Worm (Caenorhabditis elegans) whole organism, early embryonic: ENCODE results near the gene F07G6.5.
"Not testable (repeated sequence)": the region's sequence is repeated elsewhere in the genome, so short reads cannot be mapped to it uniquely, and the experiment has no call there.

Source experiments
- B0310.2 ChIP-seq: sonication (generic microtip); optimal IDR thresholded peaks from 2 replicates; lab custom pipeline; 2016; ENCODE audit warnings: mild to moderate bottlenecking, missing genetic modification characterization, missing compliant biosample characterization
- F13C5.2 ChIP-seq: sonication (generic microtip); optimal IDR thresholded peaks from 2 replicates; lab custom pipeline; 2017; ENCODE audit warnings: mild to moderate bottlenecking, missing genetic modification characterization, inconsistent platforms, missing compliant biosample characterization
- aly-1 ChIP-seq: sonication (generic microtip); optimal IDR thresholded peaks from 2 replicates; lab custom pipeline; 2016; ENCODE audit warnings: missing genetic modification characterization, missing compliant biosample characterization
- ama-1 ChIP-seq: fragments of 150-350 bp; optimal IDR thresholded peaks from 2 replicates; lab custom pipeline; 2014
- ceh-13 ChIP-seq: fragments of 200-800 bp; sonication (Bioruptor generic); optimal IDR thresholded peaks from 2 replicates; lab custom pipeline; 2018; ENCODE audit warnings: mild to moderate bottlenecking, missing genetic modification characterization, missing compliant biosample characterization
- ceh-36 ChIP-seq: sonication (generic microtip); optimal IDR thresholded peaks from 2 replicates; lab custom pipeline; 2016; ENCODE audit warnings: missing genetic modification characterization, inconsistent platforms, missing compliant biosample characterization
- ets-7 ChIP-seq: sonication (generic microtip); optimal IDR thresholded peaks from 2 replicates; lab custom pipeline; 2016; ENCODE audit warnings: missing genotype, missing genetic modification characterization, missing compliant biosample characterization
- flt-1 ChIP-seq: fragments of 200-800 bp; sonication (Bioruptor generic); IDR thresholded peaks from 2 replicates; pipeline ENCODE4 v1.3.6; 2022; ENCODE audit warnings: missing genetic modification characterization, missing compliant biosample characterization
- hmbx-1 ChIP-seq: sonication (generic microtip); optimal IDR thresholded peaks from 2 replicates; lab custom pipeline; 2016; ENCODE audit warnings: mild to moderate bottlenecking, missing genetic modification characterization, missing compliant biosample characterization
- hmg-4 ChIP-seq: fragments of 200-800 bp; sonication (Bioruptor generic); optimal IDR thresholded peaks from 2 replicates; lab custom pipeline; 2018; ENCODE audit warnings: mild to moderate bottlenecking, missing genetic modification characterization, missing compliant biosample characterization
- hnd-1 ChIP-seq: sonication (generic microtip); optimal IDR thresholded peaks from 2 replicates; lab custom pipeline; 2016; ENCODE audit warnings: missing genetic modification characterization, missing compliant biosample characterization
- pes-1 ChIP-seq: fragments of 200-800 bp; sonication (Bioruptor generic); IDR thresholded peaks from 2 replicates; pipeline ENCODE4 v1.3.6; 2022; ENCODE audit warnings: missing genetic modification reagents, missing genetic modification characterization, missing compliant biosample characterization
- scrt-1 ChIP-seq: fragments of 200-800 bp; sonication (Bioruptor generic); IDR thresholded peaks from 2 replicates; pipeline ENCODE4 v1.3.6; 2022; ENCODE audit warnings: missing genetic modification characterization, missing compliant biosample characterization
- sea-1 ChIP-seq: fragments of 200-800 bp; sonication (Bioruptor generic); conservative IDR thresholded peaks from 2 replicates; pipeline ENCODE4 v1.3.6; 2022; ENCODE audit warnings: missing genetic modification characterization, missing compliant biosample characterization
- tbx-11 ChIP-seq: fragments of 200-800 bp; sonication (Bioruptor generic); IDR thresholded peaks from 2 replicates; pipeline ENCODE4 v1.3.6; 2022; ENCODE audit warnings: missing genetic modification characterization, missing compliant biosample characterization
- tbx-37 ChIP-seq: fragments of 200-800 bp; sonication (Bioruptor generic); conservative IDR thresholded peaks from 2 replicates; pipeline ENCODE4 v1.3.6; 2022; ENCODE audit warnings: missing genetic modification reagents, missing genetic modification characterization, missing compliant biosample characterization
- tra-4 ChIP-seq: sonication (generic microtip); optimal IDR thresholded peaks from 2 replicates; lab custom pipeline; 2017; ENCODE audit warnings: missing genetic modification characterization, missing compliant biosample characterization

Gene F07G6.5

DNA sequence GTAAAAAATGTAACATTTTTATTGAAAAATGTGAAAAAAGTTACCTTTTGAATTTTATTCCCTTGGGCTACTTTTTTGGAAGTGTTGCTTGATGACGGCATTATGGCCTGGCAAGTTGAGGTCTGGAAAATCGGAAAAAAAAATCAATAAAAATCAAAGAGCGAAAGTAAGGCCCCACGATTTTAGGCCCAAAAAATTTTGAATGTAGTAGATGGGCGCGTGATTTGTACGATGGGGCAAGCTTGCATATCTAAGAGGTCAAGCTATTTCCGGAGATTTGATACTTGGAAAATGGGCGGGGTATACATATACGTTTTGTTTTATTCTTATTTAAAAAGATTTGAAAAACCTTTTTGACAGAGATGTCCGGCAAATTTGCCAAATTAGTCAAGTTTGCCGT is at the start of gene F07G6.5:
Gene F07G6.5 (minus strand): TSS at position 101 of the 400 bp plus-strand sequence.
- TF ChIP-seq scrt-1 (GFP tag; lab: Robert Waterston, UW) (no peak), flt-1 (GFP tag; lab: Robert Waterston, UW) (no peak), ama-1 (lab: Kevin White, UChicago) (no peak), hnd-1 (no peak), F13C5.2 (no peak), ceh-13 (GFP tag; lab: Kevin White, UChicago) (no peak), pes-1 (GFP tag; lab: Robert Waterston, UW) (no peak), tbx-37 (GFP tag; lab: Robert Waterston, UW) (no peak), ceh-36 (tag; lab: Kevin White, UChicago) (no peak), ets-7 (no peak)

DNA sequence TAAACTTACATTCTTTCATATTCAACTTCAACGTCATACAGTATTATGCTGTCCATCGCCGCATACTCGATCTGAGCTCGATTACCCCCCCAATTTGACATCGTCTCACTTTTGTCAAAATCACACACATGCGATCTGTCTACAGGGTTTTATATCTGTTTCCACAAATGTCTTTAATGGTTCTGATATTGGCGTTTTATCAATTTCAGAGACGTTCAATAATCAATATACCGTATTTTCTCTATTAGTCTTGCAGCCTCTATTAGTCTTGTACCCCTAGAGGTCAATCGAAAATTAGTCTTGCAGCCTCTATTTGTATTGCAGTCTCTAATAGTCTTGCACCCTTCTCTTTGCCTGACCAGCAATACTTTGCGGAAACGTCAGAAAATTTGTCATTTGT is 42.0 kb upstream of the F07G6.5 start, which contains the start of gene Y75D11A.6:
Gene Y75D11A.6 (minus strand): TSS at position 101 of the 400 bp plus-strand sequence.
- not testable (repeated sequence) for TF ChIP-seq pes-1 (GFP tag; lab: Robert Waterston, UW); aly-1 (tag; lab: Kevin White, UChicago); tbx-11 (GFP tag; lab: Robert Waterston, UW)

DNA sequence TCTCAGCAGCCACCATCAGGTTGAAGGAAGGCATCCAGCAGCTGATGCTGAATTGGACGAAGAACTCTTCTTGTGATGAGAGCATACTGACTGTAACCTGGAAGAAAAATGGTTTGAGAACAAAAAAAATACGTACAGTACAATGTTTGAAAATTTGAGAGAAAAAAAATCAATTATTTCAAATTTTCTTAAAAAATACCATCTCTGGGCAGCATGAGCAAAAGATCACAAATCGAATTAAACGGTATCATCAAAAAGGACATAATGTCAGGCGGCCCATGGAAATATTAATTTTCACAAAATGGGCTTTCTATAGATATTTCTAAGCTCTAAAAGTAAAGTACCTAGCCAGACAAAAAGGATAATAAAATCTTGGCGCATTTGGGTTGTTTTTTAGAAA is 39.7 kb upstream of the F07G6.5 start, which contains the start of gene Y75D11A.3:
Gene Y75D11A.3 (minus strand): TSS at position 101 of the 400 bp plus-strand sequence.
- TF ChIP-seq aly-1 (tag; lab: Kevin White, UChicago); ceh-13 (GFP tag; lab: Kevin White, UChicago); tbx-11 (GFP tag; lab: Robert Waterston, UW): not testable (repeated sequence)

DNA sequence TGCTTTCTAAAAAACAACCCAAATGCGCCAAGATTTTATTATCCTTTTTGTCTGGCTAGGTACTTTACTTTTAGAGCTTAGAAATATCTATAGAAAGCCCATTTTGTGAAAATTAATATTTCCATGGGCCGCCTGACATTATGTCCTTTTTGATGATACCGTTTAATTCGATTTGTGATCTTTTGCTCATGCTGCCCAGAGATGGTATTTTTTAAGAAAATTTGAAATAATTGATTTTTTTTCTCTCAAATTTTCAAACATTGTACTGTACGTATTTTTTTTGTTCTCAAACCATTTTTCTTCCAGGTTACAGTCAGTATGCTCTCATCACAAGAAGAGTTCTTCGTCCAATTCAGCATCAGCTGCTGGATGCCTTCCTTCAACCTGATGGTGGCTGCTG is 36.1 kb upstream of the F07G6.5 start, which contains the start of gene Y75D11A.2:
Gene Y75D11A.2 (plus strand): TSS at position 301 of the 400 bp plus-strand sequence.
- TF ChIP-seq tbx-37 (GFP tag; lab: Robert Waterston, UW); ceh-36 (tag; lab: Kevin White, UChicago); hmbx-1 (tag; lab: Kevin White, UChicago): not testable (repeated sequence)

DNA sequence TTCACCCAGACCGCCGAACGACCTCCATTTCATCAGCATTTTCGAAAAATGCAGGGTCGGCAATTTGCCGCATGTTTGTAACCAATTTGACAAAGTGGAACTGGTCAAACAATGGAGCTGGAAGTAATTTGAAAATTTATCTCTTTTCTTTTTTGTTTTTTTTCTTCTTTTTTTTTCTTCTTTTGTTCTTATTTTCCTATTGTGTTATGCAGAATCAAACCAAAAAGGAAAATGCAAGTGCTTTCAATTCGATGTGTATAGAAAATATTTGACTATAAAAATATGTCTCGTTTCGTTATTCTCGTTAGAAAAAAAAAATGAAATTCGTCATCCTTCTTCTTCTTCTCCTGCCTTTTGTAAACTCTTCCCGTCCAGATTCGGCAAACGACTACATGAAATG is 31.2 kb upstream of the F07G6.5 start, which contains the start of gene F07G6.10:
Gene F07G6.10 (plus strand): TSS at position 301 of the 400 bp plus-strand sequence.
- no peak for TF ChIP-seq B0310.2 (tag; lab: Kevin White, UChicago)
- no peak for TF ChIP-seq aly-1 (tag; lab: Kevin White, UChicago)
- no peak for TF ChIP-seq ceh-36 (tag; lab: Kevin White, UChicago)
- no peak for TF ChIP-seq tbx-37 (GFP tag; lab: Robert Waterston, UW)
- TF ChIP-seq hmg-4 (GFP tag; lab: Kevin White, UChicago): no peak
- no peak for TF ChIP-seq sea-1
- TF ChIP-seq hmbx-1 (tag; lab: Kevin White, UChicago): no peak
- TF ChIP-seq flt-1 (GFP tag; lab: Robert Waterston, UW): no peak
- no peak for TF ChIP-seq scrt-1 (GFP tag; lab: Robert Waterston, UW)
- no peak for TF ChIP-seq tbx-11 (GFP tag; lab: Robert Waterston, UW)

DNA sequence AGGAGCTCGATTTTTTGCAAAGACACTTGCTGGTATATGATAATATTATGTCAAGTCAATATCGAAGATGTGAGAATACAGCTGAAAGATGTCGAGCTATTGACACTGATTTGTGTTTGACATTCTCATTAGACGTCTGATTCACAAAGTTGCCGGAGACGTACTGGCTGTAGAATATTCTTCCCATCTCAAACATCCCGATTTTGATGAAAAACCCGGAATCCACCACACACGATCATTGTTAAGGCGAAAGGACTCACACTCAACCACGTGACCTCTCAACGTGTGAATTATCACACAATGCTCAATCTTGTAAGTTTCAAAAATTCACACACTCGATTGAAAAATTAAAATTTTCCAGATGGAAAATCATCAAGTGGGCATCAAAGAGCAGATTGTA is 29.5 kb upstream of the F07G6.5 start, which contains the start of gene F07G6.12:
Gene F07G6.12 (plus strand): TSS at position 301 of the 400 bp plus-strand sequence.
- TF ChIP-seq scrt-1 (GFP tag; lab: Robert Waterston, UW) (no peak), pes-1 (GFP tag; lab: Robert Waterston, UW) (no peak), tbx-11 (GFP tag; lab: Robert Waterston, UW) (no peak), hnd-1 (no peak), hmg-4 (GFP tag; lab: Kevin White, UChicago) (no peak), hmbx-1 (tag; lab: Kevin White, UChicago) (no peak), ceh-13 (GFP tag; lab: Kevin White, UChicago) (no peak), tra-4 (tag; lab: Kevin White, UChicago) (no peak), sea-1 (no peak), flt-1 (GFP tag; lab: Robert Waterston, UW) (no peak), tbx-37 (GFP tag; lab: Robert Waterston, UW) (no peak), ceh-36 (tag; lab: Kevin White, UChicago) (no peak), ets-7 (no peak), F13C5.2 (no peak), ama-1 (lab: Kevin White, UChicago) (no peak), aly-1 (tag; lab: Kevin White, UChicago) (no peak), B0310.2 (tag; lab: Kevin White, UChicago) (no peak)

DNA sequence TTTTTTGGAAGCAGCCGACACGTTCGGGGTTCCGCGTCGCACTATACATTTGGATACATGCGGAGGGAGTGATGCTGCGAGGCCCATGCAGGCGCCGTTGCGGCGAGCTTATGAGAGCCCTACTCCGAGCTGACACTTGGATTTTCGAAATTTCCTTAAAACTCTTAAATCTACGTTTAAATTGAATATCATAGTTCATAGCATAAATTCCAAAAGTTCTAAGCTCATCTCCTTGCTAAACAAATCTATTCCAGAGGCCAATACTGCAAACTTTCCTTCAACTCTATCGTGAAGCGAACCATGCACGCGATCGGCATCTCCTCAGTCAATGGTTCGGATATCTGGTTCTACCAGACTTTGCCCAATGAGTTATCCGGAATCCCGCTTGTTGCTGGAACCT is 23.1 kb upstream of the F07G6.5 start, which contains the start of gene dgn-3:
Gene dgn-3 (plus strand): TSS at position 301 of the 400 bp plus-strand sequence.
- TF ChIP-seq hnd-1 (no peak), tra-4 (tag; lab: Kevin White, UChicago) (no peak), sea-1 (no peak), tbx-11 (GFP tag; lab: Robert Waterston, UW) (no peak), B0310.2 (tag; lab: Kevin White, UChicago) (no peak)

DNA sequence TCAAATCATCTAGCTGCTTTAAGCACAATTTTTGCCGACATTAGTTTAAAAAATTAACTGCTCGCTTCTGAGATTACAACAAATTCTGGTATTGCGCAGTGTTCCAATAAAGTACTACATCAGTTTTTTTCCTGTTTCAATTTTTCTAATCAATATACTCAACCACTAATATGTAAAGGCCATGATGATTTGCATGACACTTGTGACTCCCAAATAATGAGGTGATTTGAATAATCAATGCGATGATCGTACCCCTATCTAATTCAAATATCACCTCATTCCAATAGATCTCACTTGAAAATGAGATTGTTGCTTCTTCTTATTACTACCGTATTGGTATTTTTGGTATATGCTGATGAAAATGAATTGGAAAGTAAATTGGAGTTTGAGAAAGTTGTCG is 20.6 kb upstream of the F07G6.5 start, which contains the start of gene F07G6.2:
Gene F07G6.2 (plus strand): TSS at position 301 of the 400 bp plus-strand sequence.
- TF ChIP-seq hmg-4 (GFP tag; lab: Kevin White, UChicago): no peak
- TF ChIP-seq B0310.2 (tag; lab: Kevin White, UChicago): no peak
- TF ChIP-seq tbx-37 (GFP tag; lab: Robert Waterston, UW): no peak
- TF ChIP-seq F13C5.2: no peak
- TF ChIP-seq pes-1 (GFP tag; lab: Robert Waterston, UW): no peak
- no peak for TF ChIP-seq scrt-1 (GFP tag; lab: Robert Waterston, UW)
- TF ChIP-seq tbx-11 (GFP tag; lab: Robert Waterston, UW): no peak
- TF ChIP-seq ceh-36 (tag; lab: Kevin White, UChicago): no peak
- TF ChIP-seq ama-1 (lab: Kevin White, UChicago): no peak
- no peak for TF ChIP-seq hnd-1
- TF ChIP-seq aly-1 (tag; lab: Kevin White, UChicago): no peak
- TF ChIP-seq tra-4 (tag; lab: Kevin White, UChicago): no peak
- no peak for TF ChIP-seq hmbx-1 (tag; lab: Kevin White, UChicago)
- TF ChIP-seq flt-1 (GFP tag; lab: Robert Waterston, UW): no peak
- no peak for TF ChIP-seq sea-1
- no peak for TF ChIP-seq ceh-13 (GFP tag; lab: Kevin White, UChicago)
- TF ChIP-seq ets-7: no peak
